Fruit fly (Drosophila melanogaster): ENCODE measurements around the gene Cip4.

Gene Cip4

dm6 chr3L:4378895-4379294 lies 15.0 kb upstream of the Cip4 start (continued):
- TF ChIP-seq Hr4 (GFP tag; optimal IDR thresholded peaks at IDR 0.05) (peak; percentile 47), achi (GFP tag; optimal IDR thresholded peaks at IDR 0.05) (peak; percentile 61), CG10631 (GFP tag; optimal IDR thresholded peaks at IDR 0.05) (peak; percentile 13), dsx (GFP tag; optimal IDR thresholded peaks at IDR 0.05; ENCODE audit: poor library complexity, severe bottlenecking) (peak; percentile 31), svp (GFP tag) (peak; percentile 69), CG3919 (GFP tag; optimal IDR thresholded peaks at IDR 0.05) (peak; percentile 43), CG8632 (GFP tag; optimal IDR thresholded peaks at IDR 0.05) (peak; percentile 40), Sox102F (GFP tag; optimal IDR thresholded peaks at IDR 0.05) (peak; percentile 48), CG11902 (GFP tag; optimal IDR thresholded peaks at IDR 0.05) (no peak), Ets21C (GFP tag; optimal IDR thresholded peaks at IDR 0.05) (no peak), CG6276 (GFP tag; optimal IDR thresholded peaks at IDR 0.05) (no peak), salr (GFP tag; optimal IDR thresholded peaks at IDR 0.05) (no peak), CG6163 (GFP tag; IDR thresholded peaks at IDR 0.05) (no peak)

dm6 chr3L:4377496-4377895 lies 13.6 kb upstream of the Cip4 start:
- TF ChIP-seq CG6163 (GFP tag; IDR thresholded peaks at IDR 0.05), result no peak
- no peak for TF ChIP-seq CG11762 (GFP tag; optimal IDR thresholded peaks at IDR 0.05; ENCODE audit: insufficient read depth)
- TF ChIP-seq vri (GFP tag; optimal IDR thresholded peaks at IDR 0.05), result no peak
- no peak for TF ChIP-seq CG34406 (GFP tag; optimal IDR thresholded peaks at IDR 0.05)
- TF ChIP-seq CG7368 (GFP tag; optimal IDR thresholded peaks at IDR 0.05), result no peak
- no peak for TF ChIP-seq fd85E (GFP tag; optimal IDR thresholded peaks at IDR 0.05)
- TF ChIP-seq fd59A (GFP tag; optimal IDR thresholded peaks at IDR 0.05), result no peak
- TF ChIP-seq salr (GFP tag; optimal IDR thresholded peaks at IDR 0.05), result no peak
- no peak for TF ChIP-seq CG11294 (GFP tag; IDR thresholded peaks at IDR 0.05)
- no peak for TF ChIP-seq Sox102F (GFP tag; optimal IDR thresholded peaks at IDR 0.05)
- no peak for TF ChIP-seq esn (GFP tag; optimal IDR thresholded peaks at IDR 0.05)
- TF ChIP-seq Sox14 (GFP tag; optimal IDR thresholded peaks at IDR 0.05), result no peak

- TF ChIP-seq pdm3 (GFP tag; optimal IDR thresholded peaks at IDR 0.05), result no peak
- TF ChIP-seq net (GFP tag; optimal IDR thresholded peaks at IDR 0.05), result no peak
- 0 out of 2 replicates have a peak, but pooled peaks have one; percentile 7 for TF ChIP-seq CG11294 (GFP tag; IDR thresholded peaks at IDR 0.05)
- TF ChIP-seq CG15336 (GFP tag; IDR thresholded peaks at IDR 0.05), result 0 out of 2 replicates have a peak, but pooled peaks have one; percentile 14
- TF ChIP-seq CG32006 (GFP tag; optimal IDR thresholded peaks at IDR 0.05), result no peak
- TF ChIP-seq CG16779 (tag; optimal IDR thresholded peaks at IDR 0.05), result no peak
- TF ChIP-seq achi (GFP tag; optimal IDR thresholded peaks at IDR 0.05), result no peak
- peak; percentile 13 for TF ChIP-seq Hr4 (GFP tag; optimal IDR thresholded peaks at IDR 0.05)
- TF ChIP-seq CG6163 (GFP tag; IDR thresholded peaks at IDR 0.05), result peak; percentile 16; the same call in 1 of the 3 replicates
- no peak for TF ChIP-seq CG6854 (GFP tag; optimal IDR thresholded peaks at IDR 0.05)
- TF ChIP-seq Blimp-1 (GFP tag; optimal IDR thresholded peaks at IDR 0.05), result no peak
- TF ChIP-seq CG10631 (GFP tag; optimal IDR thresholded peaks at IDR 0.05), result no peak
- no peak for TF ChIP-seq ss (GFP tag; optimal IDR thresholded peaks at IDR 0.05)
- no peak for TF ChIP-seq CG10669 (GFP tag; optimal IDR thresholded peaks at IDR 0.05)
- TF ChIP-seq Eip75B (GFP tag; optimal IDR thresholded peaks at IDR 0.05), result no peak
- TF ChIP-seq Eip78C (GFP tag), result peak; percentile 54
- no peak for TF ChIP-seq Gug (GFP tag; IDR thresholded peaks at IDR 0.05)
- TF ChIP-seq Ets21C (GFP tag; optimal IDR thresholded peaks at IDR 0.05), result no peak
- TF ChIP-seq salr (GFP tag; optimal IDR thresholded peaks at IDR 0.05), result no peak
- TF ChIP-seq svp (GFP tag), result no peak
Measured at dm6 chr3L:4375675-4376366, 11.9 kb upstream of the Cip4 start.

- no peak for TF ChIP-seq fd85E (GFP tag; optimal IDR thresholded peaks at IDR 0.05)
- TF ChIP-seq Ets21C (GFP tag; optimal IDR thresholded peaks at IDR 0.05), result no peak
- TF ChIP-seq acj6 (GFP tag; optimal IDR thresholded peaks at IDR 0.05), result no peak
- no peak for TF ChIP-seq Ets96B (tag; optimal IDR thresholded peaks at IDR 0.05)
- TF ChIP-seq Sox14 (GFP tag; optimal IDR thresholded peaks at IDR 0.05), result no peak
- no peak for TF ChIP-seq Eip78C (GFP tag)
- no peak for TF ChIP-seq Sox102F (GFP tag; optimal IDR thresholded peaks at IDR 0.05)
- no peak for TF ChIP-seq CG3032 (tag; optimal IDR thresholded peaks at IDR 0.05)
- no peak for TF ChIP-seq CG6808 (GFP tag; optimal IDR thresholded peaks at IDR 0.05)
- no peak for TF ChIP-seq OdsH (GFP tag; optimal IDR thresholded peaks at IDR 0.05)
- no peak for TF ChIP-seq topi (GFP tag; optimal IDR thresholded peaks at IDR 0.05)
- no peak for TF ChIP-seq spab (GFP tag; optimal IDR thresholded peaks at IDR 0.05)
- no peak for TF ChIP-seq dac (GFP tag; optimal IDR thresholded peaks at IDR 0.05)
- TF ChIP-seq Hr39 (GFP tag; optimal IDR thresholded peaks at IDR 0.05), result no peak
- no peak for TF ChIP-seq cyc (GFP tag; optimal IDR thresholded peaks at IDR 0.05)
- no peak for TF ChIP-seq CG11762 (GFP tag; optimal IDR thresholded peaks at IDR 0.05; ENCODE audit: insufficient read depth)
- no peak for TF ChIP-seq CG9139 (GFP tag; optimal IDR thresholded peaks at IDR 0.05)
Measured at dm6 chr3L:4371978-4372377, 8.1 kb upstream of the Cip4 start.

Measured in whole organism, prepupa.